Fruit fly (Drosophila melanogaster) whole organism, pupa: Measurements from ENCODE around the gene SMC3.

ENCODE experiments used
- CG13204 ChIP-seq: fragments of 200-800 bp; sonication (Bioruptor generic); optimal IDR thresholded peaks from 2 replicates; lab custom pipeline; 2018; ENCODE audit warnings: missing biosample characterization, mild to moderate bottlenecking, missing genetic modification characterization, moderate library complexity
- D1 ChIP-seq: fragments of 200-800 bp; sonication (Bioruptor generic); optimal IDR thresholded peaks from 2 replicates; lab custom pipeline; 2018; ENCODE audit warnings: missing biosample characterization, mild to moderate bottlenecking, missing genetic modification characterization, moderate library complexity
- EcR ChIP-seq: fragments of 200-800 bp; sonication (Bioruptor generic); optimal IDR thresholded peaks from 3 replicates; lab custom pipeline; 2019; ENCODE audit warnings: missing biosample characterization, missing genetic modification characterization, mild to moderate bottlenecking, moderate library complexity, missing genetic modification reagents

- no peak for TF ChIP-seq D1 (tag; lab: Kevin White, UChicago)
- no peak for TF ChIP-seq EcR
- TF ChIP-seq CG13204 (GFP tag; lab: Kevin White, UChicago): no peak
Measured at dm6 chrX:16587021-16587667, 6.1 kb downstream of the SMC3 start, which contains the start of gene CanA-14F.
